Worm (Caenorhabditis elegans) whole organism, L1 larva: ENCODE measurements around the gene T13H5.1.
A peak's percentile ranks its signal among the peaks of the same experiment; 100 is the strongest.

Source experiments
- C16A3.4 ChIP-seq: fragments of 150-350 bp; optimal IDR thresholded peaks from 2 replicates; lab custom pipeline; 2014; ENCODE audit warnings: missing biosample characterization, missing genetic modification characterization
- C34B4.2 ChIP-seq: sonication (generic microtip); optimal IDR thresholded peaks from 2 replicates; lab custom pipeline; 2017; ENCODE audit warnings: mild to moderate bottlenecking, missing genetic modification characterization, missing compliant biosample characterization
- F16B12.6 ChIP-seq: fragments of 150-350 bp; optimal IDR thresholded peaks from 2 replicates; lab custom pipeline; 2014; ENCODE audit warnings: missing biosample characterization, missing genetic modification characterization
- aha-1 ChIP-seq: fragments of 150-350 bp; optimal IDR thresholded peaks from 2 replicates; lab custom pipeline; 2014; ENCODE audit warnings: missing biosample characterization, missing genetic modification characterization
- alr-1 ChIP-seq: fragments of 200-800 bp; sonication (Bioruptor generic); optimal IDR thresholded peaks from 2 replicates; lab custom pipeline; 2018; ENCODE audit warnings: borderline replicate concordance, mild to moderate bottlenecking, missing genetic modification characterization, missing compliant biosample characterization
- aly-2 ChIP-seq: fragments of 150-350 bp; optimal IDR thresholded peaks from 2 replicates; lab custom pipeline; 2014; ENCODE audit warnings: missing biosample characterization, missing genetic modification characterization
- ama-1 ChIP-seq: fragments of 150-350 bp; optimal IDR thresholded peaks from 2 replicates; lab custom pipeline; 2014
- blmp-1 ChIP-seq: fragments of 150-350 bp; optimal IDR thresholded peaks from 2 replicates; lab custom pipeline; 2014; ENCODE audit warnings: missing biosample characterization, missing genetic modification characterization
- ceh-8 ChIP-seq: fragments of 200-800 bp; sonication (Bioruptor generic); optimal IDR thresholded peaks from 2 replicates; lab custom pipeline; 2018; ENCODE audit warnings: mild to moderate bottlenecking, missing genetic modification characterization, moderate library complexity, missing compliant biosample characterization
- ceh-88 ChIP-seq: fragments of 200-800 bp; sonication (Bioruptor generic); IDR thresholded peaks from 2 replicates; pipeline ENCODE4 v1.3.6; 2022; ENCODE audit warnings: missing genetic modification characterization, missing compliant biosample characterization
- dsc-1 ChIP-seq: sonication (generic microtip); optimal IDR thresholded peaks from 2 replicates; lab custom pipeline; 2016; ENCODE audit warnings: mild to moderate bottlenecking, missing genetic modification characterization, missing compliant biosample characterization
- efl-1 ChIP-seq, 4 experiments: fragments of 150-350 bp; optimal IDR thresholded peaks in 3 of 4; peaks in 1 of 4; 1 replicate in 1 of 4; 2 replicates in 3 of 4; lab custom pipeline; 2014; ENCODE audit warnings: missing biosample characterization in 2 of 4, missing genetic modification characterization in 2 of 4, missing genetic modification reagents in 2 of 4
- efl-3 ChIP-seq: fragments of 200-800 bp; sonication (Bioruptor generic); optimal IDR thresholded peaks from 2 replicates; lab custom pipeline; 2018; ENCODE audit warnings: mild to moderate bottlenecking, missing genetic modification characterization, missing compliant biosample characterization
- egl-13 ChIP-seq: sonication (generic microtip); optimal IDR thresholded peaks from 2 replicates; lab custom pipeline; 2016; ENCODE audit warnings: missing genotype, missing genetic modification reagents, missing genetic modification characterization, missing compliant biosample characterization
- egl-27 ChIP-seq, 2 experiments: fragments of 150-350 bp in 1 of 2; sonication (generic microtip); optimal IDR thresholded peaks; 3 replicates each; lab custom pipeline; 2017 to 2018; ENCODE audit warnings: missing biosample characterization in 2 of 2, missing genetic modification characterization in 2 of 2, missing genetic modification reagents in 2 of 2
- elt-2 ChIP-seq: sonication (generic microtip); optimal IDR thresholded peaks from 2 replicates; lab custom pipeline; 2016; ENCODE audit warnings: missing genetic modification characterization, mild to moderate bottlenecking, inconsistent platforms, missing compliant biosample characterization, missing genetic modification reagents
- elt-3 ChIP-seq, 6 experiments: fragments of 150-350 bp in 1 of 6; sonication (generic microtip); optimal IDR thresholded peaks; 2 replicates each; lab custom pipeline; 2017 to 2018; ENCODE audit warnings: missing biosample characterization in 6 of 6, missing genetic modification characterization in 6 of 6, inconsistent platforms in 1 of 6
- ets-5 ChIP-seq: fragments of 200-800 bp; sonication (Bioruptor generic); IDR thresholded peaks from 2 replicates; pipeline ENCODE4 v1.3.6; 2022; ENCODE audit warnings: missing genetic modification characterization, missing compliant biosample characterization
- fkh-10 ChIP-seq: sonication (generic microtip); optimal IDR thresholded peaks from 2 replicates; lab custom pipeline; 2017; ENCODE audit warnings: missing biosample characterization, missing genetic modification reagents, missing genetic modification characterization
- fkh-8 ChIP-seq: sonication (generic microtip); optimal IDR thresholded peaks from 2 replicates; lab custom pipeline; 2016; ENCODE audit warnings: mild to moderate bottlenecking, missing genetic modification characterization, missing compliant biosample characterization
- grh-1 ChIP-seq: fragments of 200-800 bp; sonication (Bioruptor generic); IDR thresholded peaks from 2 replicates; pipeline ENCODE4 v1.3.6; 2022; ENCODE audit warnings: missing genetic modification reagents, missing genetic modification characterization, missing compliant biosample characterization
- hlh-17 ChIP-seq: fragments of 200-800 bp; sonication (Bioruptor generic); optimal IDR thresholded peaks from 2 replicates; lab custom pipeline; 2018; ENCODE audit warnings: missing genetic modification characterization, mild to moderate bottlenecking, missing compliant biosample characterization, moderate library complexity, borderline replicate concordance
- hpl-2 ChIP-seq: fragments of 150-350 bp; optimal IDR thresholded peaks from 2 replicates; lab custom pipeline; 2014; ENCODE audit warnings: missing biosample characterization, missing genetic modification reagents, missing genetic modification characterization
- isw-1 ChIP-seq: fragments of 200-800 bp; sonication (Bioruptor generic); IDR thresholded peaks from 2 replicates; pipeline ENCODE4 v1.3.6; 2022; ENCODE audit warnings: missing genetic modification characterization, missing compliant biosample characterization
- jun-1 ChIP-seq: fragments of 150-350 bp; optimal IDR thresholded peaks from 2 replicates; lab custom pipeline; 2014; ENCODE audit warnings: missing biosample characterization, missing genetic modification reagents, missing genetic modification characterization
- lin-13 ChIP-seq: fragments of 150-350 bp; optimal IDR thresholded peaks from 2 replicates; lab custom pipeline; 2014; ENCODE audit warnings: missing biosample characterization, missing genetic modification reagents, missing genetic modification characterization
- lin-14 ChIP-seq: fragments of 200-800 bp; sonication (Bioruptor generic); optimal IDR thresholded peaks from 2 replicates; lab custom pipeline; 2018; ENCODE audit warnings: mild to moderate bottlenecking, missing genetic modification characterization, moderate library complexity, missing compliant biosample characterization
- lsy-2 ChIP-seq, 2 experiments: fragments of 150-350 bp; optimal IDR thresholded peaks; 2 replicates each; lab custom pipeline; 2014; ENCODE audit warnings: missing biosample characterization in 2 of 2, missing genetic modification characterization in 2 of 2
- mab-9 ChIP-seq: fragments of 200-800 bp; sonication (Bioruptor generic); IDR thresholded peaks from 2 replicates; pipeline ENCODE4 v1.3.6; 2022; ENCODE audit warnings: missing genetic modification reagents, missing genetic modification characterization, missing compliant biosample characterization
- mef-2 ChIP-seq: fragments of 150-350 bp; optimal IDR thresholded peaks from 2 replicates; lab custom pipeline; 2014; ENCODE audit warnings: missing biosample characterization, missing genetic modification characterization
- mep-1 ChIP-seq: fragments of 150-350 bp; optimal IDR thresholded peaks from 2 replicates; lab custom pipeline; 2014; ENCODE audit warnings: missing biosample characterization, missing genetic modification characterization
- nhr-19 ChIP-seq: fragments of 200-800 bp; sonication (Bioruptor generic); conservative IDR thresholded peaks from 2 replicates; pipeline ENCODE4 v1.3.6; 2022; ENCODE audit warnings: missing genetic modification characterization, missing compliant biosample characterization
- nhr-20 ChIP-seq: sonication (generic microtip); optimal IDR thresholded peaks from 2 replicates; lab custom pipeline; 2016; ENCODE audit warnings: mild to moderate bottlenecking, missing genetic modification characterization, missing compliant biosample characterization
- nhr-237 ChIP-seq: fragments of 150-350 bp; optimal IDR thresholded peaks from 2 replicates; lab custom pipeline; 2014; ENCODE audit warnings: missing biosample characterization, missing genetic modification characterization
- nhr-47 ChIP-seq: sonication (generic microtip); optimal IDR thresholded peaks from 2 replicates; lab custom pipeline; 2016; ENCODE audit warnings: mild to moderate bottlenecking, missing genetic modification characterization, moderate library complexity, missing compliant biosample characterization
- nhr-71 ChIP-seq: sonication (generic microtip); optimal IDR thresholded peaks from 2 replicates; lab custom pipeline; 2016; ENCODE audit warnings: mild to moderate bottlenecking, missing genetic modification characterization, moderate library complexity, missing compliant biosample characterization
- nhr-76 ChIP-seq: sonication (generic microtip); optimal IDR thresholded peaks from 2 replicates; lab custom pipeline; 2017; ENCODE audit warnings: missing biosample characterization, missing genetic modification characterization
- nhr-84 ChIP-seq: sonication (generic microtip); optimal IDR thresholded peaks from 2 replicates; lab custom pipeline; 2017; ENCODE audit warnings: missing biosample characterization, missing genetic modification characterization
- pag-3 ChIP-seq: sonication (generic microtip); optimal IDR thresholded peaks from 2 replicates; lab custom pipeline; 2017; ENCODE audit warnings: missing genetic modification characterization, mild to moderate bottlenecking, missing compliant biosample characterization, antibody characterized with exemption, borderline replicate concordance; ENCODE audit not compliant: insufficient read depth
- pqm-1 ChIP-seq: sonication (generic microtip); optimal IDR thresholded peaks from 3 replicates; lab custom pipeline; 2017; ENCODE audit warnings: missing biosample characterization, missing genetic modification characterization
- rnt-1 ChIP-seq: sonication (generic microtip); optimal IDR thresholded peaks from 2 replicates; lab custom pipeline; 2016; ENCODE audit warnings: mild to moderate bottlenecking, missing genetic modification characterization, moderate library complexity, missing compliant biosample characterization
- snpc-4 ChIP-seq: fragments of 150-350 bp; optimal IDR thresholded peaks from 2 replicates; lab custom pipeline; 2014; ENCODE audit warnings: missing biosample characterization, missing genetic modification characterization
- snu-23 ChIP-seq: sonication (generic microtip); optimal IDR thresholded peaks from 2 replicates; lab custom pipeline; 2016; ENCODE audit warnings: missing genetic modification characterization, missing compliant biosample characterization
- swsn-7 ChIP-seq: sonication (generic microtip); optimal IDR thresholded peaks from 2 replicates; lab custom pipeline; 2016; ENCODE audit warnings: missing genetic modification characterization, missing compliant biosample characterization
- tbx-2 ChIP-seq: sonication (generic microtip); optimal IDR thresholded peaks from 2 replicates; lab custom pipeline; 2016; ENCODE audit warnings: missing genetic modification characterization, missing compliant biosample characterization
- tlp-1 ChIP-seq: fragments of 150-350 bp; optimal IDR thresholded peaks from 2 replicates; lab custom pipeline; 2014; ENCODE audit warnings: missing biosample characterization, missing genetic modification characterization
- unc-62 ChIP-seq: fragments of 150-350 bp; optimal IDR thresholded peaks from 2 replicates; lab custom pipeline; 2014; ENCODE audit warnings: missing biosample characterization, missing genetic modification reagents, missing genetic modification characterization
- unc-98 ChIP-seq: fragments of 200-800 bp; sonication (Bioruptor generic); IDR thresholded peaks from 2 replicates; pipeline ENCODE4 v1.3.6; 2022; ENCODE audit warnings: missing genetic modification characterization, missing compliant biosample characterization
- xbp-1 ChIP-seq: sonication (generic microtip); optimal IDR thresholded peaks from 2 replicates; lab custom pipeline; 2016; ENCODE audit warnings: missing genetic modification characterization, missing compliant biosample characterization
- zag-1 ChIP-seq: fragments of 150-350 bp; optimal IDR thresholded peaks from 2 replicates; lab custom pipeline; 2014; ENCODE audit warnings: missing biosample characterization, missing genetic modification characterization
- ztf-11 ChIP-seq, 2 experiments: sonication (generic microtip); optimal IDR thresholded peaks; 2 replicates each; lab custom pipeline; 2016 to 2017; ENCODE audit warnings: missing genetic modification characterization in 2 of 2, missing biosample characterization in 1 of 2, missing compliant biosample characterization in 1 of 2

The T13H5.1 gene

DNA sequence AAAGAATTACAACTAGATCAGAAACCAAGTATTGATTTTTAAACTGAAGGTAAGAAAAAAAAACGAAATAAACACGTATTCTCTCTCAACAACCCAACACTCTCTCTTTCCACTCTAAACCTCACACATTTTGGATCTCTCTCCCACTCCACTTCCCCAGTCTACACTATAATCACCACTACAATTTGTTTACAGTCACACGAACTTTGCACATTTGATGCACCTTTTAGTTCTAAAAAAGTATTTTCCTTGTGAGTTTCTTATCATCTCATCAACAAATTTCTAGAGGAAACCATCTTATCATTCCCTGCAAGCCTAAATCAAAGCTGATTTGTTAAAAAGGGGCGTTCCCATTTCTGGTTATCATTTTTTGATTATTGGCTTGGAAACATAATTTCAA is 24.3 kb downstream of the T13H5.1 start (continued):
- TF ChIP-seq nhr-19 (no peak), C34B4.2 (tag; lab: Kevin White, UChicago) (no peak), mab-9 (GFP tag; lab: Robert Waterston, UW) (no peak), snu-23 (peak; percentile 59), hlh-17 (no peak), ets-5 (GFP tag; lab: Robert Waterston, UW) (no peak), xbp-1 (tag; lab: Kevin White, UChicago) (no peak), grh-1 (GFP tag; lab: Robert Waterston, UW) (no peak)

DNA sequence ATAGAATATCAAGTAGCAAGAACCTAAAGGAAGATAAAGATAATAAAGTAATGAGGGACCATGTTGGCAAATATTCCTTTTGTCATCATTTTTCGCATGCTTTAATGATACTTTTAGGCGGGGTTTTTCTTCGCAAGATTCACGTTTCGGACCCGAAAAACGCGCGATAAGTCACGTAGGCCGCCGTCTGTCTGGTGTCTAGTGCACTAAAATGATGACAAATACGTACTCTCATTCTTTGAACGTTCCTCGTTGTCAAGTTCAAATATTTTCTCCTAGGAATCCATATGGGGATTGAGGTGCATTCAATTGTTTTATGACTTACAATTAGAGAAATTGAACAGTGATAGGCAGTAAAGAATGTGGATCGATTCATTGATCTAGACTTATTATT is 25.1 kb downstream of the T13H5.1 start, which contains the start of gene taap-1:
taap-1 (minus strand) TSS at position 79 of the 394 bp plus-strand sequence.
- TF ChIP-seq unc-62 (GFP tag; lab: Kevin White, UChicago): no peak
- peak; percentile 54 for TF ChIP-seq fkh-8 (tag; lab: Kevin White, UChicago)
- no peak for TF ChIP-seq F16B12.6 (tag; lab: Kevin White, UChicago)
- no peak for TF ChIP-seq pqm-1
- no peak for TF ChIP-seq aly-2 (tag; lab: Kevin White, UChicago)
- TF ChIP-seq grh-1 (GFP tag; lab: Robert Waterston, UW): no peak
- TF ChIP-seq C34B4.2 (tag; lab: Kevin White, UChicago): no peak
- no peak for TF ChIP-seq isw-1
- TF ChIP-seq nhr-76 (tag; lab: Kevin White, UChicago): no peak
- TF ChIP-seq tlp-1 (tag; lab: Kevin White, UChicago): no peak
- no peak for TF ChIP-seq lin-13
- no peak for TF ChIP-seq ama-1
- TF ChIP-seq nhr-20 (tag; lab: Kevin White, UChicago): peak; percentile 50
- TF ChIP-seq lin-14 (GFP tag; lab: Kevin White, UChicago): peak; percentile 79
- TF ChIP-seq blmp-1 (tag; lab: Kevin White, UChicago): peak; percentile 20
- TF ChIP-seq hpl-2 (GFP tag; lab: Kevin White, UChicago): no peak
- TF ChIP-seq nhr-84 (tag; lab: Kevin White, UChicago): no peak
- no peak for TF ChIP-seq dsc-1 (tag; lab: Kevin White, UChicago)
- no peak for TF ChIP-seq egl-27 (tag; optimal IDR thresholded peaks at IDR 0.05; lab: Kevin White, UChicago)
- no peak for TF ChIP-seq jun-1 (tag; lab: Kevin White, UChicago)
- TF ChIP-seq ceh-8 (GFP tag; lab: Kevin White, UChicago): no peak
- TF ChIP-seq lsy-2 (tag; optimal IDR thresholded peaks at IDR 0.05; lab: Kevin White, UChicago): no peak
- TF ChIP-seq nhr-47 (tag; lab: Kevin White, UChicago): no peak
- TF ChIP-seq hlh-17: no peak
- no peak for TF ChIP-seq mep-1
- TF ChIP-seq elt-3 (tag; optimal IDR thresholded peaks at IDR 0.05; lab: Kevin White, UChicago): no peak
- TF ChIP-seq C16A3.4 (tag; lab: Kevin White, UChicago): no peak
- TF ChIP-seq aha-1 (tag; lab: Kevin White, UChicago): peak; percentile 79
- TF ChIP-seq efl-1 (optimal IDR thresholded peaks at IDR 0.05; lab: Kevin White, UChicago): no peak
- TF ChIP-seq efl-1 (GFP tag; optimal IDR thresholded peaks at IDR 0.05 in 1 of 2; lab: Kevin White, UChicago): peak in 1 of 2 experiments; percentile 46
- TF ChIP-seq snu-23: peak; percentile 53
- TF ChIP-seq nhr-71 (tag; lab: Kevin White, UChicago): peak; percentile 27
- no peak for TF ChIP-seq fkh-10 (GFP tag; lab: Kevin White, UChicago)
- peak; percentile 49 for TF ChIP-seq nhr-19
- TF ChIP-seq efl-3: no peak
- no peak for TF ChIP-seq mef-2 (tag; lab: Kevin White, UChicago)
- no peak for TF ChIP-seq snpc-4 (tag; lab: Kevin White, UChicago)
- no peak for TF ChIP-seq egl-13
- TF ChIP-seq zag-1 (tag; lab: Kevin White, UChicago): no peak
- TF ChIP-seq alr-1: no peak
- no peak for TF ChIP-seq ceh-88 (GFP tag; lab: Robert Waterston, UW)
- no peak for TF ChIP-seq elt-2
- no peak for TF ChIP-seq nhr-237 (tag; lab: Kevin White, UChicago)
- TF ChIP-seq ztf-11 (tag; optimal IDR thresholded peaks at IDR 0.05; lab: Kevin White, UChicago): no peak
- TF ChIP-seq swsn-7 (tag; lab: Kevin White, UChicago): no peak
- no peak for TF ChIP-seq pag-3 (tag; lab: Kevin White, UChicago)
- TF ChIP-seq rnt-1 (tag; lab: Kevin White, UChicago): no peak
- TF ChIP-seq ets-5 (GFP tag; lab: Robert Waterston, UW): no peak
- TF ChIP-seq unc-98 (GFP tag; lab: Robert Waterston, UW): no peak
- no peak for TF ChIP-seq tbx-2 (tag; lab: Kevin White, UChicago)
